Worm (Caenorhabditis elegans) whole organism, L3 larva: ENCODE data around the gene gnrr-2.
A peak's percentile ranks its signal among the peaks of the same experiment; 100 is the strongest.

Experiments used
- fkh-10 ChIP-seq: sonication (generic microtip); optimal IDR thresholded peaks from 2 replicates; lab custom pipeline; 2017; ENCODE audit warnings: missing biosample characterization, missing genetic modification reagents, missing genetic modification characterization
- nhr-11 ChIP-seq: fragments of 150-350 bp; optimal IDR thresholded peaks from 2 replicates; lab custom pipeline; 2014; ENCODE audit warnings: missing biosample characterization, missing genetic modification characterization
- snpc-4 ChIP-seq: fragments of 150-350 bp; optimal IDR thresholded peaks from 2 replicates; lab custom pipeline; 2014; ENCODE audit warnings: missing biosample characterization, missing genetic modification characterization
- ztf-11 ChIP-seq: fragments of 150-350 bp; optimal IDR thresholded peaks from 2 replicates; lab custom pipeline; 2014; ENCODE audit warnings: missing biosample characterization, missing genetic modification characterization

DNA sequence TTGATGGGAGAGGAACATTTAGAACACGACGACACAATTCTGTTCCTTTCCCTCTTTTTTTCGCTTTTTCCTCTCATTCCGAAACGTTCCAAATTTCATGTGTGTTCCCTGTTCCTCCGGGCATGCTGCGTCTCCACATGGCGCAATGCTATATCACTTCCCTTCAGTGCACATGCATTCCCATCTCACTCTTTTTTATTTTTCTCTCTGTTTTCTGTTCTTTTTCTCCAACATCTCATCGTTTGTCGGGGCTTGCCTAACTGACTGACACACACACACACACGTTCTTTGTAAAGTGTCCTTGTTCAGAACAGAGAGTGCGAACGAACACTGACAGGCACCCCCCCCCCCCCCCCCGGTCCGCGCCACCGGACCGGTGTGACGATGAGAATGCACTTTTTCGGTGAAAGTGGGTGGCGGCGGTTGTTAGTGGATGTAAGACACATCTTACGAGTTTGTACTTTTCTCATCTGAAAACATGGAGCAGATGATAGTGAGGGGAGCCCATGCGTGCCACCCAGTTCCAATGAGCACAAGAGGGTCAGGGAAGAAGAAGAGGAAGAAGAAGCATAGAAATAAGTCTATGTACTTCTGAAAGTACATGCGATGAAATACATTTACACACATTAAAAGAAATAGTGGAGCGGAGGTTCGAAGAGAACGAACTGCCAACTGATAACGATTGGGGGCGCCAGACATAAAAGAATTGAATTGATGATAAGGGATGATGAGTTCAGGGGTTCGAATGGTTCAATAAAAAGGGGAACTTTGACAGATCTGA is 40.4 kb upstream of the gnrr-2 start:
- TF ChIP-seq fkh-10 (GFP tag; lab: Kevin White, UChicago) (no peak), nhr-11 (tag; lab: Kevin White, UChicago) (no peak), snpc-4 (tag; lab: Kevin White, UChicago) (peak; percentile 49), ztf-11 (tag; lab: Kevin White, UChicago) (peak; percentile 1)
